4 worm cellular contexts compared by ENCODE assay signal in genomic region chrX:10474998-10475577, ce11.
TF ChIP-seq lines count a peak whose summit lies in the region.

Gene elt-4, plus strand, starts transcription at chrX:10475527.

TF ChIP-seq in whole organism, L2 larva, 48 proteins besides CTCF, POLR2A, EP300 and RAD21:
- TF ChIP-seq mab-5 (tag; optimal IDR thresholded peaks at IDR 0.05; lab: Kevin White, UChicago) (no peak), lin-13 (GFP tag; optimal IDR thresholded peaks at IDR 0.05; lab: Kevin White, UChicago) (no peak), fos-1 (tag; optimal IDR thresholded peaks at IDR 0.05; lab: Kevin White, UChicago) (peak; percentile 60)
TF ChIP-seq in whole organism, L2 larva: peak in this region for 1.

TF ChIP-seq in whole organism, L3 larva, 47 proteins besides CTCF, POLR2A, EP300 and RAD21:
- TF ChIP-seq lin-15B (tag; optimal IDR thresholded peaks at IDR 0.05; lab: Kevin White, UChicago) = no peak
- peak; percentile 57 for TF ChIP-seq pqm-1 (tag; optimal IDR thresholded peaks at IDR 0.05; lab: Kevin White, UChicago)
- TF ChIP-seq lin-39 (tag; optimal IDR thresholded peaks at IDR 0.05; lab: Kevin White, UChicago) = no peak
- no peak for TF ChIP-seq ceh-16 (tag; optimal IDR thresholded peaks at IDR 0.05; lab: Kevin White, UChicago)
- no peak for TF ChIP-seq nhr-76 (tag; optimal IDR thresholded peaks at IDR 0.05; lab: Kevin White, UChicago)
TF ChIP-seq in whole organism, L3 larva: peak in this region for 1.

TF ChIP-seq in whole organism, L4 larva, 104 proteins besides CTCF, POLR2A, EP300 and RAD21:
- TF ChIP-seq pqm-1 (tag; optimal IDR thresholded peaks at IDR 0.05; lab: Kevin White, UChicago) (peak; percentile 78), nhr-41 (GFP tag; IDR thresholded peaks at IDR 0.05; lab: Robert Waterston, UW) (no peak), dve-1 (tag; optimal IDR thresholded peaks at IDR 0.05; lab: Kevin White, UChicago; ENCODE audit: insufficient read depth) (peak; percentile 55), daf-16 (GFP tag; optimal IDR thresholded peaks at IDR 0.05; lab: Kevin White, UChicago) (peak in 1 of 2 experiments; percentile 3), daf-16 (tag; optimal IDR thresholded peaks at IDR 0.05; lab: Kevin White, UChicago) (peak; percentile 49)

TF ChIP-seq in whole organism, young adult, 124 proteins besides CTCF, POLR2A, EP300 and RAD21:
- TF ChIP-seq nhr-80 (tag; optimal IDR thresholded peaks at IDR 0.05; lab: Kevin White, UChicago) (peak; percentile 51), F22D6.2 (tag; optimal IDR thresholded peaks at IDR 0.05; lab: Kevin White, UChicago) (no peak), chd-7 (tag; optimal IDR thresholded peaks at IDR 0.05; lab: Kevin White, UChicago) (no peak), T26A5.8 (tag; optimal IDR thresholded peaks at IDR 0.05; lab: Kevin White, UChicago) (no peak), sptf-2 (GFP tag; optimal IDR thresholded peaks at IDR 0.05; lab: Kevin White, UChicago) (no peak)
